In genomic region chr3R:15330472-15330871, dm6 we compare ENCODE assay signal across 1 fruit fly cellular context.
TF ChIP-seq lines count a peak whose summit lies in the region.

mRpL9 (plus strand) TSS chr3R:15330738.

TF ChIP-seq in whole organism, embryonic, 481 proteins besides CTCF, POLR2A, EP300 and RAD21 (continued from another document and continues in another):
- no peak for TF ChIP-seq ftz-f1 (GFP tag; optimal IDR thresholded peaks at IDR 0.05; lab: Kevin White, UChicago)
- TF ChIP-seq CG31388 (GFP tag; optimal IDR thresholded peaks at IDR 0.05; lab: Kevin White, UChicago), result no peak
- TF ChIP-seq CG18011 (GFP tag; optimal IDR thresholded peaks at IDR 0.05; lab: Kevin White, UChicago), result peak; percentile 11
- no peak for TF ChIP-seq CG9609 (GFP tag; optimal IDR thresholded peaks at IDR 0.05; lab: Kevin White, UChicago)
- peak; percentile 48 for TF ChIP-seq stwl (tag; optimal IDR thresholded peaks at IDR 0.05; lab: Kevin White, UChicago)
- TF ChIP-seq CG11085 (GFP tag; IDR thresholded peaks at IDR 0.05; lab: Robert Waterston, UW), result no peak
- TF ChIP-seq CG16779 (GFP tag; IDR thresholded peaks at IDR 0.05; lab: Robert Waterston, UW), result no peak
- peak; percentile 44 for TF ChIP-seq Ets97D (GFP tag; optimal IDR thresholded peaks at IDR 0.05; lab: Kevin White, UChicago)
- TF ChIP-seq Ets65A (GFP tag; lab: Kevin White, UChicago), result no peak
- TF ChIP-seq CG13775 (GFP tag; optimal IDR thresholded peaks at IDR 0.05; lab: Kevin White, UChicago), result no peak
- TF ChIP-seq Doc3 (GFP tag; IDR thresholded peaks at IDR 0.05; lab: Robert Waterston, UW; ENCODE audit: partially characterized antibody), result peak; percentile 34; the same call in 1 of the 3 replicates
- no peak for TF ChIP-seq CG11398 (GFP tag; optimal IDR thresholded peaks at IDR 0.05; lab: Kevin White, UChicago)
- peak; percentile 58 for TF ChIP-seq YL-1 (GFP tag; optimal IDR thresholded peaks at IDR 0.05; lab: Kevin White, UChicago)
- TF ChIP-seq Rfx (GFP tag; IDR thresholded peaks at IDR 0.05; lab: Robert Waterston, UW), result peak; percentile 47; the same call in 1 of the 2 replicates
- peak; percentile 51 for TF ChIP-seq CG17186 (GFP tag; optimal IDR thresholded peaks at IDR 0.05; lab: Kevin White, UChicago)
- TF ChIP-seq Adf1 (GFP tag; IDR thresholded peaks at IDR 0.05; lab: Robert Waterston, UW), result no peak
- TF ChIP-seq Myb (GFP tag; optimal IDR thresholded peaks at IDR 0.05; lab: Kevin White, UChicago), result peak; percentile 77
- no peak for TF ChIP-seq gt (GFP tag; IDR thresholded peaks at IDR 0.05; lab: Robert Waterston, UW)
- TF ChIP-seq CG5953 (GFP tag; IDR thresholded peaks at IDR 0.05; lab: Robert Waterston, UW), result no peak
- TF ChIP-seq Dek (tag; optimal IDR thresholded peaks at IDR 0.05; lab: Kevin White, UChicago), result no peak
- no peak for TF ChIP-seq CG15073 (GFP tag; optimal IDR thresholded peaks at IDR 0.05; lab: Kevin White, UChicago)
- no peak for TF ChIP-seq CG16863 (GFP tag; optimal IDR thresholded peaks at IDR 0.05; lab: Kevin White, UChicago)
- no peak for TF ChIP-seq CG12219 (GFP tag; optimal IDR thresholded peaks at IDR 0.05; lab: Kevin White, UChicago)
- no peak for TF ChIP-seq fd102C (GFP tag; optimal IDR thresholded peaks at IDR 0.05; lab: Kevin White, UChicago)
- no peak for TF ChIP-seq NK7.1 (GFP tag; optimal IDR thresholded peaks at IDR 0.05; lab: Kevin White, UChicago)
- TF ChIP-seq CG9215 (GFP tag; IDR thresholded peaks at IDR 0.05; lab: Robert Waterston, UW), result peak; percentile 25; the same call in 1 of the 2 replicates
- TF ChIP-seq CG7271 (tag; optimal IDR thresholded peaks at IDR 0.05; lab: Kevin White, UChicago), result no peak
- TF ChIP-seq toy (GFP tag; IDR thresholded peaks at IDR 0.05; lab: Robert Waterston, UW), result no peak
- no peak for TF ChIP-seq CG14965 (GFP tag; optimal IDR thresholded peaks at IDR 0.05; lab: Kevin White, UChicago; ENCODE audit: borderline replicate concordance)
- no peak for TF ChIP-seq rib (GFP tag; IDR thresholded peaks at IDR 0.05; lab: Robert Waterston, UW)
- TF ChIP-seq lov (optimal IDR thresholded peaks at IDR 0.05; lab: Kevin White, UChicago), result no peak
- TF ChIP-seq lov (GFP tag; IDR thresholded peaks at IDR 0.05; lab: Robert Waterston, UW), result no peak
- TF ChIP-seq gcm2 (GFP tag; optimal IDR thresholded peaks at IDR 0.05; lab: Kevin White, UChicago), result no peak
- TF ChIP-seq TFAM (GFP tag; optimal IDR thresholded peaks at IDR 0.05; lab: Kevin White, UChicago), result no peak
- no peak for TF ChIP-seq sc (optimal IDR thresholded peaks at IDR 0.05; lab: Kevin White, UChicago)
- TF ChIP-seq sc (GFP tag; optimal IDR thresholded peaks at IDR 0.05; lab: Kevin White, UChicago), result no peak
- no peak for TF ChIP-seq Deaf1 (tag; optimal IDR thresholded peaks at IDR 0.05; lab: Kevin White, UChicago)
- TF ChIP-seq CG17385 (GFP tag; optimal IDR thresholded peaks at IDR 0.05; lab: Kevin White, UChicago), result no peak
- no peak for TF ChIP-seq Blimp-1 (GFP tag; optimal IDR thresholded peaks at IDR 0.05; lab: Kevin White, UChicago)
- TF ChIP-seq CG6272 (GFP tag; IDR thresholded peaks at IDR 0.05; lab: Robert Waterston, UW), result no peak
- TF ChIP-seq gro (GFP tag; optimal IDR thresholded peaks at IDR 0.05; lab: Kevin White, UChicago), result no peak
- TF ChIP-seq kay (GFP tag; optimal IDR thresholded peaks at IDR 0.05; lab: Kevin White, UChicago), result no peak
- no peak for TF ChIP-seq ATbp (GFP tag; optimal IDR thresholded peaks at IDR 0.05; lab: Kevin White, UChicago)
- no peak for TF ChIP-seq CG8765 (GFP tag; IDR thresholded peaks at IDR 0.05; lab: Robert Waterston, UW)
- no peak for TF ChIP-seq pfk (GFP tag; optimal IDR thresholded peaks at IDR 0.05; lab: Kevin White, UChicago)
- TF ChIP-seq Mes4 (GFP tag; optimal IDR thresholded peaks at IDR 0.05; lab: Kevin White, UChicago), result no peak
- TF ChIP-seq Lpt (GFP tag; optimal IDR thresholded peaks at IDR 0.05; lab: Kevin White, UChicago), result no peak
- TF ChIP-seq CG9797 (GFP tag; optimal IDR thresholded peaks at IDR 0.05; lab: Kevin White, UChicago), result no peak
- no peak for TF ChIP-seq CG4328 (GFP tag; optimal IDR thresholded peaks at IDR 0.05; lab: Kevin White, UChicago)
- TF ChIP-seq CkIIα-i1 (GFP tag; IDR thresholded peaks at IDR 0.05; lab: Robert Waterston, UW), result no peak
- no peak for TF ChIP-seq Doc2 (GFP tag; IDR thresholded peaks at IDR 0.05; lab: Robert Waterston, UW)
- TF ChIP-seq CG1024 (GFP tag; IDR thresholded peaks at IDR 0.05; lab: Robert Waterston, UW), result no peak
- no peak for TF ChIP-seq Taf1 (GFP tag; IDR thresholded peaks at IDR 0.05; lab: Robert Waterston, UW)
- no peak for TF ChIP-seq CG12299 (tag; optimal IDR thresholded peaks at IDR 0.05; lab: Kevin White, UChicago)
- TF ChIP-seq kah (GFP tag; optimal IDR thresholded peaks at IDR 0.05; lab: Kevin White, UChicago), result no peak
- TF ChIP-seq nom (GFP tag; optimal IDR thresholded peaks at IDR 0.05; lab: Kevin White, UChicago), result no peak
- no peak for TF ChIP-seq HLHmδ (GFP tag; optimal IDR thresholded peaks at IDR 0.05; lab: Kevin White, UChicago)
- TF ChIP-seq hkb (optimal IDR thresholded peaks at IDR 0.05; lab: Kevin White, UChicago), result no peak
- TF ChIP-seq hkb (GFP tag; IDR thresholded peaks at IDR 0.05; lab: Robert Waterston, UW), result no peak
- no peak for TF ChIP-seq hbn (GFP tag; IDR thresholded peaks at IDR 0.05; lab: Robert Waterston, UW; ENCODE audit: partially characterized antibody)
- TF ChIP-seq MESR4 (GFP tag; optimal IDR thresholded peaks at IDR 0.05; lab: Kevin White, UChicago), result peak; percentile 63
- no peak for TF ChIP-seq onecut (GFP tag; IDR thresholded peaks at IDR 0.05; lab: Robert Waterston, UW)
- TF ChIP-seq zfh1 (GFP tag; IDR thresholded peaks at IDR 0.05; lab: Robert Waterston, UW), result no peak
- no peak for TF ChIP-seq Elba2 (GFP tag; optimal IDR thresholded peaks at IDR 0.05; lab: Kevin White, UChicago)
- TF ChIP-seq ac (GFP tag; optimal IDR thresholded peaks at IDR 0.05; lab: Kevin White, UChicago), result no peak
- no peak for TF ChIP-seq H15 (GFP tag; IDR thresholded peaks at IDR 0.05; lab: Robert Waterston, UW)
- TF ChIP-seq Spps (tag; optimal IDR thresholded peaks at IDR 0.05; lab: Kevin White, UChicago), result no peak
- TF ChIP-seq Abd-B (GFP tag; optimal IDR thresholded peaks at IDR 0.05; lab: Kevin White, UChicago), result peak; percentile 91
- no peak for TF ChIP-seq CG14441 (GFP tag; IDR thresholded peaks at IDR 0.05; lab: Robert Waterston, UW)
- TF ChIP-seq cg (GFP tag; optimal IDR thresholded peaks at IDR 0.05; lab: Kevin White, UChicago), result no peak
- TF ChIP-seq eve (GFP tag; optimal IDR thresholded peaks at IDR 0.05; lab: Kevin White, UChicago), result no peak
- TF ChIP-seq HmgD (GFP tag; optimal IDR thresholded peaks at IDR 0.05; lab: Kevin White, UChicago), result peak; percentile 17
- no peak for TF ChIP-seq Xbp1 (GFP tag; optimal IDR thresholded peaks at IDR 0.05; lab: Kevin White, UChicago)
- TF ChIP-seq slbo (GFP tag; IDR thresholded peaks at IDR 0.05; lab: Robert Waterston, UW), result peak; percentile 63
- TF ChIP-seq al (GFP tag; IDR thresholded peaks at IDR 0.05; lab: Robert Waterston, UW), result no peak
- TF ChIP-seq odd (GFP tag; optimal IDR thresholded peaks at IDR 0.05; lab: Kevin White, UChicago), result no peak
- no peak for TF ChIP-seq tna (GFP tag; IDR thresholded peaks at IDR 0.05; lab: Robert Waterston, UW; ENCODE audit: partially characterized antibody)
- no peak for TF ChIP-seq ham (GFP tag; IDR thresholded peaks at IDR 0.05; lab: Robert Waterston, UW)
- TF ChIP-seq pnt (GFP tag; optimal IDR thresholded peaks at IDR 0.05; lab: Kevin White, UChicago), result no peak
- TF ChIP-seq CG5180 (GFP tag; optimal IDR thresholded peaks at IDR 0.05; lab: Kevin White, UChicago), result no peak
- TF ChIP-seq CG15269 (tag; optimal IDR thresholded peaks at IDR 0.05; lab: Kevin White, UChicago), result no peak
- TF ChIP-seq CG17612 (GFP tag; IDR thresholded peaks at IDR 0.05; lab: Robert Waterston, UW), result no peak
- TF ChIP-seq az2 (GFP tag; optimal IDR thresholded peaks at IDR 0.05; lab: Kevin White, UChicago), result no peak
- TF ChIP-seq Pdp1 (GFP tag; optimal IDR thresholded peaks at IDR 0.05; lab: Kevin White, UChicago), result peak in 1 of 2 experiments; percentile 93
- no peak for TF ChIP-seq Atf3 (GFP tag; optimal IDR thresholded peaks at IDR 0.05; lab: Kevin White, UChicago)
- TF ChIP-seq Ravus (GFP tag; IDR thresholded peaks at IDR 0.05; lab: Robert Waterston, UW), result no peak
- TF ChIP-seq chif (GFP tag; optimal IDR thresholded peaks at IDR 0.05; lab: Kevin White, UChicago), result no peak
- TF ChIP-seq hb (GFP tag; IDR thresholded peaks at IDR 0.05; lab: Robert Waterston, UW; ENCODE audit: partially characterized antibody), result no peak
- TF ChIP-seq CG16813 (GFP tag; IDR thresholded peaks at IDR 0.05; lab: Robert Waterston, UW; ENCODE audit: partially characterized antibody), result no peak
- TF ChIP-seq grn (GFP tag; optimal IDR thresholded peaks at IDR 0.05; lab: Kevin White, UChicago), result no peak
- TF ChIP-seq repo (GFP tag; optimal IDR thresholded peaks at IDR 0.05; lab: Kevin White, UChicago), result no peak
- TF ChIP-seq Sry-δ (GFP tag; optimal IDR thresholded peaks at IDR 0.05; lab: Kevin White, UChicago), result peak; percentile 71
- no peak for TF ChIP-seq CG6689 (GFP tag; IDR thresholded peaks at IDR 0.05; lab: Robert Waterston, UW)
- no peak for TF ChIP-seq CG6175 (GFP tag; IDR thresholded peaks at IDR 0.05; lab: Robert Waterston, UW)
- no peak for TF ChIP-seq Chrac-16 (GFP tag; optimal IDR thresholded peaks at IDR 0.05; lab: Kevin White, UChicago)
- TF ChIP-seq so (GFP tag; IDR thresholded peaks at IDR 0.05; lab: Robert Waterston, UW), result no peak
- TF ChIP-seq nmo (GFP tag; optimal IDR thresholded peaks at IDR 0.05; lab: Kevin White, UChicago), result peak; percentile 34
- no peak for TF ChIP-seq ewg (GFP tag; optimal IDR thresholded peaks at IDR 0.05; lab: Kevin White, UChicago)
- TF ChIP-seq cad (GFP tag; optimal IDR thresholded peaks at IDR 0.05; lab: Kevin White, UChicago), result no peak
- TF ChIP-seq Mrtf (GFP tag; IDR thresholded peaks at IDR 0.05; lab: Robert Waterston, UW), result no peak
- no peak for TF ChIP-seq CG3407 (GFP tag; optimal IDR thresholded peaks at IDR 0.05; lab: Kevin White, UChicago)
- no peak for TF ChIP-seq CG7963 (GFP tag; IDR thresholded peaks at IDR 0.05; lab: Robert Waterston, UW; ENCODE audit: partially characterized antibody)
- TF ChIP-seq Stat92E (GFP tag; optimal IDR thresholded peaks at IDR 0.05; lab: Kevin White, UChicago), result no peak
- no peak for TF ChIP-seq kni (GFP tag; optimal IDR thresholded peaks at IDR 0.05; lab: Kevin White, UChicago)
- TF ChIP-seq CG6813 (GFP tag; optimal IDR thresholded peaks at IDR 0.05; lab: Kevin White, UChicago), result no peak
- TF ChIP-seq CG8478 (optimal IDR thresholded peaks at IDR 0.05; lab: Kevin White, UChicago), result no peak
- no peak for TF ChIP-seq CG10366 (GFP tag; IDR thresholded peaks at IDR 0.05; lab: Robert Waterston, UW)
- no peak for TF ChIP-seq mld (GFP tag; IDR thresholded peaks at IDR 0.05; lab: Robert Waterston, UW; ENCODE audit: partially characterized antibody)
- TF ChIP-seq CG13894 (tag; optimal IDR thresholded peaks at IDR 0.05; lab: Kevin White, UChicago), result no peak
- TF ChIP-seq Hr3 (GFP tag; optimal IDR thresholded peaks at IDR 0.05; lab: Kevin White, UChicago), result no peak
- no peak for TF ChIP-seq aop (GFP tag; IDR thresholded peaks at IDR 0.05; lab: Robert Waterston, UW)
- TF ChIP-seq CG11093 (GFP tag; IDR thresholded peaks at IDR 0.05; lab: Robert Waterston, UW), result no peak
- TF ChIP-seq CG7357 (GFP tag; IDR thresholded peaks at IDR 0.05; lab: Robert Waterston, UW), result no peak
- no peak; the same call in 1 of the 2 replicates for TF ChIP-seq bbx (GFP tag; IDR thresholded peaks at IDR 0.05; lab: Robert Waterston, UW; ENCODE audit: partially characterized antibody)
- TF ChIP-seq CG10321 (GFP tag; IDR thresholded peaks at IDR 0.05; lab: Robert Waterston, UW), result no peak
- no peak for TF ChIP-seq CG1647 (GFP tag; optimal IDR thresholded peaks at IDR 0.05; lab: Kevin White, UChicago)
- no peak for TF ChIP-seq NC2α (GFP tag; optimal IDR thresholded peaks at IDR 0.05; lab: Kevin White, UChicago)
- TF ChIP-seq inv (GFP tag; IDR thresholded peaks at IDR 0.05; lab: Robert Waterston, UW; ENCODE audit: partially characterized antibody), result no peak
- no peak for TF ChIP-seq CG1602 (GFP tag; optimal IDR thresholded peaks at IDR 0.05; lab: Kevin White, UChicago)
- TF ChIP-seq CG18599 (GFP tag; optimal IDR thresholded peaks at IDR 0.05; lab: Kevin White, UChicago), result no peak
- TF ChIP-seq CG16815 (GFP tag; optimal IDR thresholded peaks at IDR 0.05; lab: Kevin White, UChicago), result no peak
- TF ChIP-seq CG31224 (GFP tag; IDR thresholded peaks at IDR 0.05; lab: Robert Waterston, UW), result no peak
- TF ChIP-seq insv (GFP tag; optimal IDR thresholded peaks at IDR 0.05; lab: Kevin White, UChicago), result peak in 1 of 2 experiments; percentile 4
- TF ChIP-seq sima (GFP tag; optimal IDR thresholded peaks at IDR 0.05; lab: Kevin White, UChicago), result no peak
- TF ChIP-seq Fer3 (tag; optimal IDR thresholded peaks at IDR 0.05; lab: Kevin White, UChicago), result peak; percentile 35
- no peak for TF ChIP-seq Max (GFP tag; optimal IDR thresholded peaks at IDR 0.05; lab: Kevin White, UChicago)
- TF ChIP-seq Dp (GFP tag; optimal IDR thresholded peaks at IDR 0.05; lab: Kevin White, UChicago), result peak; percentile 61
- no peak for TF ChIP-seq gsb-n (tag; optimal IDR thresholded peaks at IDR 0.05; lab: Kevin White, UChicago)
- no peak for TF ChIP-seq fd3F (GFP tag; optimal IDR thresholded peaks at IDR 0.05; lab: Kevin White, UChicago)
- peak; percentile 24; the same call in 1 of the 2 replicates for TF ChIP-seq lmd (GFP tag; IDR thresholded peaks at IDR 0.05; lab: Robert Waterston, UW)
- no peak for TF ChIP-seq Dfd (GFP tag; optimal IDR thresholded peaks at IDR 0.05; lab: Kevin White, UChicago)
- no peak for TF ChIP-seq ara (GFP tag; IDR thresholded peaks at IDR 0.05; lab: Robert Waterston, UW)
- no peak for TF ChIP-seq hth (optimal IDR thresholded peaks at IDR 0.05; lab: Kevin White, UChicago)
- no peak for TF ChIP-seq CG15696 (tag; optimal IDR thresholded peaks at IDR 0.05; lab: Kevin White, UChicago)
- TF ChIP-seq sim (GFP tag; IDR thresholded peaks at IDR 0.05; lab: Robert Waterston, UW), result no peak
- TF ChIP-seq NfI (GFP tag; optimal IDR thresholded peaks at IDR 0.05; lab: Kevin White, UChicago), result peak; percentile 4
- TF ChIP-seq bowl (GFP tag; IDR thresholded peaks at IDR 0.05; lab: Robert Waterston, UW), result no peak
- peak; percentile 20 for TF ChIP-seq tin (GFP tag; optimal IDR thresholded peaks at IDR 0.05; lab: Kevin White, UChicago)
- peak; percentile 44; the same call in 1 of the 3 replicates for TF ChIP-seq knrl (GFP tag; IDR thresholded peaks at IDR 0.05; lab: Robert Waterston, UW; ENCODE audit: partially characterized antibody)
